Fruit fly (Drosophila melanogaster) Kc167 (cell line): ENCODE data around the gene CG12024.

ENCODE experiments used
- Myc ChIP-seq: fragments of >200 bp; optimal IDR thresholded peaks from 2 replicates; lab custom pipeline; 2017; ENCODE audit warnings: missing external identifiers
- h ChIP-seq: fragments of >200 bp; optimal IDR thresholded peaks from 3 replicates; lab custom pipeline; 2018; ENCODE audit warnings: missing external identifiers
- psq ChIP-seq: fragments of >200 bp; optimal IDR thresholded peaks from 2 replicates; lab custom pipeline; 2017; ENCODE audit warnings: missing external identifiers

- TF ChIP-seq Myc (lab: Kevin White, UChicago), result no peak
- TF ChIP-seq psq (lab: Kevin White, UChicago), result no peak
- no peak for TF ChIP-seq h
Measured at dm6 chr3L:1861794-1862447, 5.0 kb downstream of the CG12024 start, which contains the start of gene Rap1.
